Fruit fly (Drosophila melanogaster): ENCODE measurements around the gene FarO.

Gene FarO

DNA sequence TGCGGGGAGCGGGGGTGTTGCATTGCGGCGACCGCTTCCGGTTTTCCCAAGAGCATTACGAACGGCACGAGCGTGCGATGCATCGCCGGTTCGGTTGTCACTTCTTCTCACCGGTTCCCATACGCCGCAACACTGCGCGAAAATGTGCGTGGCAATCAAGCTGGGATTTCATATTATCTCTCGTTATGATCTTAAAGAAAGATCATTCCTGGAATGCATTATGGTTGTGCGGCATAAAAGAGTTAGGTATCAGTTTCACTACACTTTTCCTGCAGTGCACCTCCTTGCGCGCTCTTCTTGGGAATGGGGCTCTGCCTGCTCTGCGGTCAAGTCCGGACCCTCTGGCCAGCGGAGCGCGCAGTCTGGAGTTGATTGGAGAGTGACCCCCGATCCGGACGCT lies 37.5 kb downstream of the FarO start (continued):
- TF ChIP-seq ase (GFP tag; IDR thresholded peaks at IDR 0.05) (peak; percentile 55; the same call in 1 of the 3 replicates), CrebB (tag; optimal IDR thresholded peaks at IDR 0.05) (no peak), hb (GFP tag; IDR thresholded peaks at IDR 0.05; ENCODE audit: partially characterized antibody) (no peak), YL-1 (GFP tag; optimal IDR thresholded peaks at IDR 0.05) (no peak), da (GFP tag; optimal IDR thresholded peaks at IDR 0.05) (no peak), ATbp (GFP tag; optimal IDR thresholded peaks at IDR 0.05) (peak; percentile 71), CG15011 (GFP tag; optimal IDR thresholded peaks at IDR 0.05) (no peak), CG8290 (GFP tag; optimal IDR thresholded peaks at IDR 0.05) (no peak), CG8290 (tag; optimal IDR thresholded peaks at IDR 0.05) (peak in 1 of 2 experiments; percentile 46), chn (GFP tag; optimal IDR thresholded peaks at IDR 0.05) (peak; percentile 38), Gsc (GFP tag; IDR thresholded peaks at IDR 0.05) (no peak), Ssrp (tag; optimal IDR thresholded peaks at IDR 0.05) (peak; percentile 49), CG32767 (GFP tag; IDR thresholded peaks at IDR 0.05) (peak; percentile 12; the same call in 1 of the 2 replicates), esg (GFP tag; conservative IDR thresholded peaks at IDR 0.05) (peak; percentile 51), B-H1 (GFP tag; IDR thresholded peaks at IDR 0.05) (peak; percentile 37; the same call in 2 of the 3 replicates), nmo (GFP tag; optimal IDR thresholded peaks at IDR 0.05) (peak; percentile 6), Dip3 (GFP tag; optimal IDR thresholded peaks at IDR 0.05) (no peak), slbo (GFP tag; IDR thresholded peaks at IDR 0.05) (peak; percentile 53), ewg (GFP tag; optimal IDR thresholded peaks at IDR 0.05) (peak; percentile 51), psq (GFP tag; optimal IDR thresholded peaks at IDR 0.05) (no peak), repo (GFP tag; optimal IDR thresholded peaks at IDR 0.05) (peak; percentile 0), gsb-n (tag; optimal IDR thresholded peaks at IDR 0.05) (peak; percentile 18), CG17802 (tag; optimal IDR thresholded peaks at IDR 0.05) (peak; percentile 53), CG2712 (tag; optimal IDR thresholded peaks at IDR 0.05) (peak; percentile 52), hkb (optimal IDR thresholded peaks at IDR 0.05) (no peak), hkb (GFP tag; IDR thresholded peaks at IDR 0.05) (peak; percentile 65), CG1792 (GFP tag; optimal IDR thresholded peaks at IDR 0.05) (peak; percentile 22), CG8944 (GFP tag; optimal IDR thresholded peaks at IDR 0.05) (peak; percentile 50), CG8388 (GFP tag; optimal IDR thresholded peaks at IDR 0.05) (peak; percentile 56), D (optimal IDR thresholded peaks at IDR 0.05) (no peak), D (GFP tag; optimal IDR thresholded peaks at IDR 0.05) (peak; percentile 22), CG1602 (GFP tag; optimal IDR thresholded peaks at IDR 0.05) (peak; percentile 19), Xrp1 (GFP tag; IDR thresholded peaks at IDR 0.05) (peak; percentile 48; the same call in 1 of the 2 replicates), tap (tag; optimal IDR thresholded peaks at IDR 0.05) (peak; percentile 18), CG14667 (GFP tag; IDR thresholded peaks at IDR 0.05) (peak; percentile 29; the same call in 1 of the 2 replicates), CG17186 (GFP tag; optimal IDR thresholded peaks at IDR 0.05) (peak; percentile 28), pnt (GFP tag; optimal IDR thresholded peaks at IDR 0.05) (peak; percentile 35), CG11504 (tag; optimal IDR thresholded peaks at IDR 0.05) (peak; percentile 59), Asciz (GFP tag; optimal IDR thresholded peaks at IDR 0.05) (peak; percentile 44), CG2875 (GFP tag; optimal IDR thresholded peaks at IDR 0.05) (peak; percentile 41), sens (GFP tag) (peak; percentile 66), Aef1 (GFP tag; IDR thresholded peaks at IDR 0.05) (0 out of 3 replicates have a peak, but pooled peaks have one; percentile 10), CG12391 (tag; optimal IDR thresholded peaks at IDR 0.05) (peak; percentile 52), CG13424 (tag; optimal IDR thresholded peaks at IDR 0.05) (peak; percentile 38), ind (GFP tag; optimal IDR thresholded peaks at IDR 0.05) (peak; percentile 36), tin (GFP tag; optimal IDR thresholded peaks at IDR 0.05) (peak; percentile 28), cad (GFP tag; optimal IDR thresholded peaks at IDR 0.05) (no peak), Sox102F (GFP tag; optimal IDR thresholded peaks at IDR 0.05) (peak; percentile 71), sna (GFP tag; IDR thresholded peaks at IDR 0.05; ENCODE audit: partially characterized antibody) (no peak), CTCF (GFP tag; optimal IDR thresholded peaks at IDR 0.05) (no peak), sc (optimal IDR thresholded peaks at IDR 0.05) (no peak), sc (GFP tag; optimal IDR thresholded peaks at IDR 0.05) (peak; percentile 21), Xbp1 (GFP tag; optimal IDR thresholded peaks at IDR 0.05) (peak; percentile 53)
